Worm (Caenorhabditis elegans): ENCODE results near the gene Y25C1A.14.

DNA sequence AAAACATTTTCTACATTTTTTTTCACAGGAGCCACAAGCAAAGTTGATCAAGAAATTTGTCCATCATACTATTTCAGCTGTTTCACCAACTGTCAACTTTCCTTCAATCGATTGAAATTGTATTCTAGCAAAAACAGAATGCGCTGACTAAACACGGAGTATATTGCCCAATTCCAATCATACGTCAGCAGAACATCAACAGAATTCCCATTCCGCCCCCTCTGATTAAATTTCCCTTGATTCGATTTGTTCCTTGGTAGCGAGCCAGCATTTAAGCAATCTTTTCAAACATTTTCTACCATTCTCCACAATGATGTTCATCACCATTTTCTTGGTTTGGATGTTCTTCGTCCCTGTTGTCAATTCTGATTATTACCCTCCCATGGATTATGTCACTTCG lies 49.1 kb upstream of the Y25C1A.14 start, which contains the start of gene T10D4.15:
- no peak for TF ChIP-seq T22C8.4 (GFP tag; IDR thresholded peaks at IDR 0.05)
- no peak for TF ChIP-seq ref-1 (GFP tag; conservative IDR thresholded peaks at IDR 0.05)
- no peak for TF ChIP-seq ztf-23 (GFP tag; IDR thresholded peaks at IDR 0.05)
- TF ChIP-seq cog-1 (tag; optimal IDR thresholded peaks at IDR 0.05): no peak
- no peak for TF ChIP-seq ztf-29 (GFP tag; IDR thresholded peaks at IDR 0.05)
